Worm (Caenorhabditis elegans): ENCODE measurements around the gene dkf-2.

Gene dkf-2

ce11 chrV:16794828-16795354 is 47.5 kb downstream of the dkf-2 start, which contains the start of the genes ctps-1 and pus-1:
ctps-1 (plus strand) TSS chrV:16794878.
pus-1 (minus strand) TSS chrV:16794952.
- peak; percentile 23 for TF ChIP-seq ces-1 (GFP tag; optimal IDR thresholded peaks at IDR 0.05)
- peak; percentile 47 for TF ChIP-seq pha-4 (tag; optimal IDR thresholded peaks at IDR 0.05)
- no peak for TF ChIP-seq bed-3 (GFP tag; optimal IDR thresholded peaks at IDR 0.05)
- TF ChIP-seq lin-13 (tag; optimal IDR thresholded peaks at IDR 0.05): peak; percentile 65
- peak; percentile 52 for TF ChIP-seq lsy-2 (tag; optimal IDR thresholded peaks at IDR 0.05)
- TF ChIP-seq drap-1 (GFP tag; optimal IDR thresholded peaks at IDR 0.05): peak; percentile 30
- no peak for TF ChIP-seq mls-2 (tag; optimal IDR thresholded peaks at IDR 0.05)
- no peak for TF ChIP-seq hlh-1 (tag; optimal IDR thresholded peaks at IDR 0.05)
- TF ChIP-seq zip-8 (tag; optimal IDR thresholded peaks at IDR 0.05): no peak
- TF ChIP-seq blmp-1 (tag; optimal IDR thresholded peaks at IDR 0.05): no peak
- no peak for TF ChIP-seq ceh-39 (tag; optimal IDR thresholded peaks at IDR 0.05)
- TF ChIP-seq mep-1 (tag; optimal IDR thresholded peaks at IDR 0.05): peak; percentile 15

ce11 chrV:16800484-16800883 is 53.1 kb downstream of the dkf-2 start:
- TF ChIP-seq snpc-4 (tag; optimal IDR thresholded peaks at IDR 0.05): no peak
- no peak for TF ChIP-seq flh-1 (GFP tag; optimal IDR thresholded peaks at IDR 0.05)
- TF ChIP-seq ham-2 (GFP tag; optimal IDR thresholded peaks at IDR 0.05): no peak
- TF ChIP-seq unc-62 (GFP tag; optimal IDR thresholded peaks at IDR 0.05): no peak
- peak; percentile 10 for TF ChIP-seq zip-8 (tag; optimal IDR thresholded peaks at IDR 0.05)
- no peak for TF ChIP-seq nhr-76 (tag; optimal IDR thresholded peaks at IDR 0.05)
- TF ChIP-seq lin-32 (GFP tag; optimal IDR thresholded peaks at IDR 0.05): no peak
- no peak for TF ChIP-seq elt-1 (tag; optimal IDR thresholded peaks at IDR 0.05; ENCODE audit: borderline replicate concordance, insufficient read depth)
- TF ChIP-seq lsy-2 (tag; optimal IDR thresholded peaks at IDR 0.05): no peak
- no peak for TF ChIP-seq sem-2 (GFP tag; optimal IDR thresholded peaks at IDR 0.05)
- TF ChIP-seq nhr-237 (tag; optimal IDR thresholded peaks at IDR 0.05): no peak
- TF ChIP-seq ceh-39 (tag; optimal IDR thresholded peaks at IDR 0.05): peak; percentile 62
- no peak for TF ChIP-seq nhr-12 (tag; optimal IDR thresholded peaks at IDR 0.05)
- no peak for TF ChIP-seq hlh-1 (tag; optimal IDR thresholded peaks at IDR 0.05)

DNA sequence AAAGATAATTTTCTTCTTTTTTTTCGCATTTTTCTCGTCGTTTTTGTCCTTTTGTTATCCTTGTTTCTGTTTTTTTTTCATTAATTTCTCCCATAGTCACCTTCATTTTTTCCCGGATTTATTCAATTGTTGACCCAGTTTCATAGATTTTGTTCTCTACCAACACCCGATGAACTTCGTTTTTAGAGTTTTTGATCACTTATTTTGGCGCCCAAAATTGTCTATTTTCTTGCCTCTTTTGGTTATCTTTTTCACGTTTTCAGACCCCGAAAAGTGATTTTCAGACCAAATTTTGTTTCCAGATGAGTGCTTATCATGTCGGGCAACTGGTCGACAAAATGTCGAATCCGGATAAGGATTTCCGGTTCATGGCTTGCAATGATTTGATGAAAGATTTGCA is 55.1 kb downstream of the dkf-2 start, which contains the start of gene cand-1:
cand-1 (plus strand) TSS at position 301 of the 400 bp plus-strand sequence.
- TF ChIP-seq lin-32 (GFP tag; optimal IDR thresholded peaks at IDR 0.05) (no peak), ces-1 (GFP tag; optimal IDR thresholded peaks at IDR 0.05) (no peak), pha-4 (tag; optimal IDR thresholded peaks at IDR 0.05) (no peak), mab-5 (tag; optimal IDR thresholded peaks at IDR 0.05) (no peak), flh-1 (GFP tag; optimal IDR thresholded peaks at IDR 0.05) (no peak), ceh-83 (GFP tag; optimal IDR thresholded peaks at IDR 0.05) (no peak), unc-120 (tag; optimal IDR thresholded peaks at IDR 0.05; ENCODE audit: poor library complexity, severe bottlenecking) (no peak), blmp-1 (tag; optimal IDR thresholded peaks at IDR 0.05) (no peak), unc-39 (tag; optimal IDR thresholded peaks at IDR 0.05) (no peak), bed-3 (GFP tag; optimal IDR thresholded peaks at IDR 0.05) (no peak), elt-3 (tag; optimal IDR thresholded peaks at IDR 0.05) (no peak), drap-1 (GFP tag; optimal IDR thresholded peaks at IDR 0.05) (no peak), nhr-76 (tag; optimal IDR thresholded peaks at IDR 0.05) (no peak), lsy-2 (tag; optimal IDR thresholded peaks at IDR 0.05) (no peak)

ce11 chrV:16804795-16805194 is 57.4 kb downstream of the dkf-2 start:
- TF ChIP-seq M03D4.4 (tag; optimal IDR thresholded peaks at IDR 0.05) (no peak), ces-1 (GFP tag; optimal IDR thresholded peaks at IDR 0.05) (no peak), lin-32 (GFP tag; optimal IDR thresholded peaks at IDR 0.05) (no peak), ceh-83 (GFP tag; optimal IDR thresholded peaks at IDR 0.05) (no peak), ceh-43 (GFP tag; optimal IDR thresholded peaks at IDR 0.05) (no peak), nhr-76 (tag; optimal IDR thresholded peaks at IDR 0.05) (no peak), nhr-12 (tag; optimal IDR thresholded peaks at IDR 0.05) (no peak), lsy-2 (tag; optimal IDR thresholded peaks at IDR 0.05) (no peak), zip-8 (tag; optimal IDR thresholded peaks at IDR 0.05) (no peak), mab-5 (tag; optimal IDR thresholded peaks at IDR 0.05) (no peak), mep-1 (tag; optimal IDR thresholded peaks at IDR 0.05) (no peak), ceh-39 (tag; optimal IDR thresholded peaks at IDR 0.05) (no peak)

DNA sequence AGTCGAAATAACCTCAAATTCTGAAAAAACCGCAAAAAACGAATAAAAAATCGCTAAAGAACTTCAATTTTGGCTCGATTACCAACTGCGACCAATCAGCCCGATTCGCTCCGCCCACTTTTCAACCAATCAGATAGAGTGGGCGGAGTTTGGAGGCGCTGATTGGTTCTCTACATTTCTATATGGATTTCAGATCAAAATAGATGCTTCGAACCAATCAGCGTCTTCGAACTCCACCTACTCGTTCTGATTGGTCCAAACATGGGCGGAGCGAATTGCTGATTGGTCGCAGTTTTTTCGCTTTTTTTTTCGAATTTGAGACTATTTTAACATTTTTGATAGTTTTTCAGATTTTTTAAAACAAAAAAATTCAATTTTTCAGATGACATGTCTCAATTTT is 60.7 kb downstream of the dkf-2 start:
- TF ChIP-seq drap-1 (GFP tag; optimal IDR thresholded peaks at IDR 0.05) (no peak), zip-8 (tag; optimal IDR thresholded peaks at IDR 0.05) (no peak), ceh-43 (GFP tag; optimal IDR thresholded peaks at IDR 0.05) (no peak), nhr-2 (tag; optimal IDR thresholded peaks at IDR 0.05) (no peak), ceh-39 (tag; optimal IDR thresholded peaks at IDR 0.05) (no peak), bed-3 (GFP tag; optimal IDR thresholded peaks at IDR 0.05) (no peak), mep-1 (tag; optimal IDR thresholded peaks at IDR 0.05) (no peak), mls-2 (tag; optimal IDR thresholded peaks at IDR 0.05) (no peak), nhr-237 (tag; optimal IDR thresholded peaks at IDR 0.05) (no peak)
